Worm (Caenorhabditis elegans): Measurements from ENCODE around the gene C06E4.5.

ce11 chrIV:7227072-7227471 is 27.7 kb upstream of the C06E4.5 start, which contains the start of gene R13A1.10:
- TF ChIP-seq mab-5 (tag; optimal IDR thresholded peaks at IDR 0.05) (no peak), ama-1 (optimal IDR thresholded peaks at IDR 0.05) (no peak)
